Fruit fly (Drosophila melanogaster): ENCODE measurements around the gene ens.

DNA sequence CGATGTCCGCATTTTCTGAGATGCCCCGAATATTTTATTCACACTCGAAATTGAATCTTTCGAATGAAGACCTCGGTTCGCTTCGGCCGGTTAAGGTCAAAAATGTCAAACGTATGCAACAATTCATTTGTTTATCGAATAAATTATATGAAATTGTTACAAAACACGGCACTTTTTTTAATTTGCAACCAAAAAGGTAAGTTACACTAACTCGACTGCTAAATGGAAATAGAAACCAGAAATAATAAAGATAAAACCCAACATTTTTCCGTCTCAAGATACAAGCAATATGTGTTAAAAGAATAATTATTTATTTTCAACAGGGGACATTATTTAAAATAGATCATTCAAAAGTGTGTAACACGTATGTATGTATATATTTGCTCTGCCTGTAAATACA is 20.4 kb downstream of the ens start:
- no peak for TF ChIP-seq br (GFP tag; optimal IDR thresholded peaks at IDR 0.05)
- TF ChIP-seq Hr78 (GFP tag; optimal IDR thresholded peaks at IDR 0.05) = no peak
- TF ChIP-seq woc (GFP tag; optimal IDR thresholded peaks at IDR 0.05) = no peak
- no peak for TF ChIP-seq Sp1 (GFP tag; optimal IDR thresholded peaks at IDR 0.05)

All from whole organism, wandering third instar larva.